Fruit fly (Drosophila melanogaster) whole organism, prepupa: ENCODE results near the gene CG31715.

Experiments
- Blimp-1 ChIP-seq: fragments of 200-800 bp; sonication (Bioruptor generic); optimal IDR thresholded peaks from 3 replicates; lab custom pipeline; 2017; ENCODE audit warnings: missing biosample characterization, missing genetic modification characterization, mild to moderate bottlenecking, moderate library complexity, missing genetic modification reagents
- CG10631 ChIP-seq: fragments of 200-800 bp; sonication (Bioruptor generic); optimal IDR thresholded peaks from 2 replicates; lab custom pipeline; 2016; ENCODE audit warnings: missing biosample characterization, missing genetic modification characterization
- CG10669 ChIP-seq: fragments of 200-800 bp; sonication (Bioruptor generic); optimal IDR thresholded peaks from 3 replicates; lab custom pipeline; 2018; ENCODE audit warnings: missing biosample characterization, mild to moderate bottlenecking, missing genetic modification characterization, moderate library complexity
- CG11294 ChIP-seq: fragments of 200-800 bp; sonication (Bioruptor generic); IDR thresholded peaks from 2 replicates; pipeline ENCODE4 v1.3.6; 2022; ENCODE audit warnings: missing biosample characterization, missing genetic modification characterization
- CG11762 ChIP-seq: fragments of 200-800 bp; sonication (Bioruptor generic); optimal IDR thresholded peaks from 3 replicates; lab custom pipeline; 2016; ENCODE audit warnings: missing biosample characterization, missing genetic modification characterization; ENCODE audit not compliant: insufficient read depth
- CG11902 ChIP-seq: fragments of 200-800 bp; sonication (Bioruptor generic); optimal IDR thresholded peaks from 3 replicates; lab custom pipeline; 2016; ENCODE audit warnings: missing biosample characterization, missing genetic modification characterization
- CG15336 ChIP-seq: fragments of 200-800 bp; sonication (Bioruptor generic); IDR thresholded peaks from 2 replicates; pipeline ENCODE4 v1.3.6; 2022; ENCODE audit warnings: missing biosample characterization, missing genetic modification characterization
- CG16779 ChIP-seq: fragments of 200-800 bp; sonication (Bioruptor generic); optimal IDR thresholded peaks from 3 replicates; lab custom pipeline; 2017; ENCODE audit warnings: missing biosample characterization, mild to moderate bottlenecking, missing genetic modification characterization
- CG3032 ChIP-seq: fragments of 200-800 bp; optimal IDR thresholded peaks from 2 replicates; lab custom pipeline; 2019; ENCODE audit warnings: missing biosample characterization, mild to moderate bottlenecking, missing genetic modification characterization, moderate library complexity
- CG34406 ChIP-seq: fragments of 200-800 bp; sonication (Bioruptor generic); optimal IDR thresholded peaks from 3 replicates; lab custom pipeline; 2016; ENCODE audit warnings: missing biosample characterization, missing genetic modification characterization
- CG3919 ChIP-seq: fragments of 200-800 bp; sonication (Bioruptor generic); optimal IDR thresholded peaks from 3 replicates; lab custom pipeline; 2016; ENCODE audit warnings: missing biosample characterization, missing genetic modification characterization
- CG4318 ChIP-seq: fragments of 200-800 bp; sonication (Bioruptor generic); optimal IDR thresholded peaks from 3 replicates; lab custom pipeline; 2017; ENCODE audit warnings: missing biosample characterization, mild to moderate bottlenecking, missing genetic modification characterization
- CG6163 ChIP-seq: fragments of 200-800 bp; sonication (Bioruptor generic); IDR thresholded peaks from 3 replicates; pipeline ENCODE4 v1.3.6; 2022; ENCODE audit warnings: missing biosample characterization, missing genetic modification characterization
- CG6276 ChIP-seq: fragments of 200-800 bp; sonication (Bioruptor generic); optimal IDR thresholded peaks from 2 replicates; lab custom pipeline; 2017; ENCODE audit warnings: missing biosample characterization, mild to moderate bottlenecking, missing genetic modification characterization
- CG6792 ChIP-seq: fragments of 200-800 bp; sonication (Bioruptor generic); optimal IDR thresholded peaks from 3 replicates; lab custom pipeline; 2016; ENCODE audit warnings: missing biosample characterization, missing genetic modification characterization
- CG6808 ChIP-seq: fragments of 200-800 bp; sonication (Bioruptor generic); optimal IDR thresholded peaks from 3 replicates; lab custom pipeline; 2017; ENCODE audit warnings: missing biosample characterization, missing genetic modification characterization, mild to moderate bottlenecking, moderate library complexity, missing genetic modification reagents
- CG6854 ChIP-seq: fragments of 200-800 bp; sonication (Bioruptor generic); optimal IDR thresholded peaks from 2 replicates; lab custom pipeline; 2017; ENCODE audit warnings: missing biosample characterization, mild to moderate bottlenecking, missing genetic modification characterization
- CG8119 ChIP-seq: fragments of 200-800 bp; sonication (Bioruptor generic); IDR thresholded peaks from 3 replicates; pipeline ENCODE4 v1.3.6; 2022; ENCODE audit warnings: missing biosample characterization, missing genetic modification characterization
- CG8319 ChIP-seq: fragments of 200-800 bp; sonication (Bioruptor generic); optimal IDR thresholded peaks from 3 replicates; lab custom pipeline; 2016; ENCODE audit warnings: missing biosample characterization, missing genetic modification characterization
- CG9139 ChIP-seq: fragments of 200-800 bp; sonication (Bioruptor generic); optimal IDR thresholded peaks from 3 replicates; lab custom pipeline; 2017; ENCODE audit warnings: missing biosample characterization, mild to moderate bottlenecking, missing genetic modification characterization
- Eip75B ChIP-seq: fragments of 200-800 bp; sonication (Bioruptor generic); optimal IDR thresholded peaks from 3 replicates; lab custom pipeline; 2016; ENCODE audit warnings: missing biosample characterization, missing genetic modification characterization
- Eip78C ChIP-seq: fragments of 200-800 bp; sonication (Bioruptor generic); peaks from one replicate; lab custom pipeline; 2016; ENCODE audit warnings: missing biosample characterization, missing genetic modification characterization
- Eip93F ChIP-seq: fragments of 200-800 bp; sonication (Bioruptor generic); optimal IDR thresholded peaks from 2 replicates; lab custom pipeline; 2016; ENCODE audit warnings: missing biosample characterization, mild to moderate bottlenecking, missing genetic modification characterization
- Ets21C ChIP-seq: fragments of 200-800 bp; sonication (Bioruptor generic); optimal IDR thresholded peaks from 3 replicates; lab custom pipeline; 2016; ENCODE audit warnings: missing biosample characterization, missing genetic modification characterization
- Gug ChIP-seq: fragments of 200-800 bp; sonication (Bioruptor generic); IDR thresholded peaks from 2 replicates; pipeline ENCODE4 v1.3.6; 2022; ENCODE audit warnings: missing biosample characterization, missing genetic modification characterization
- Hr38 ChIP-seq: sonication (Bioruptor generic); optimal IDR thresholded peaks from 2 replicates; lab custom pipeline; 2016; ENCODE audit warnings: missing biosample characterization, missing genetic modification characterization
- Hr39 ChIP-seq: fragments of 200-800 bp; sonication (Bioruptor generic); optimal IDR thresholded peaks from 2 replicates; lab custom pipeline; 2016; ENCODE audit warnings: missing biosample characterization, missing genetic modification characterization
- Hr4 ChIP-seq: fragments of 200-800 bp; sonication (Bioruptor generic); optimal IDR thresholded peaks from 3 replicates; lab custom pipeline; 2016; ENCODE audit warnings: missing biosample characterization, missing genetic modification characterization
- Lpt ChIP-seq: fragments of 200-800 bp; sonication (Bioruptor generic); optimal IDR thresholded peaks from 3 replicates; lab custom pipeline; 2016; ENCODE audit warnings: missing biosample characterization, missing genetic modification characterization
- Met ChIP-seq: fragments of 200-800 bp; sonication (Bioruptor generic); optimal IDR thresholded peaks from 3 replicates; lab custom pipeline; 2016; ENCODE audit warnings: missing biosample characterization, missing genetic modification characterization
- Smox ChIP-seq: fragments of 200-800 bp; sonication (Bioruptor generic); optimal IDR thresholded peaks from 3 replicates; lab custom pipeline; 2016; ENCODE audit warnings: missing biosample characterization, missing genetic modification characterization
- Sox102F ChIP-seq: fragments of 200-800 bp; sonication (Bioruptor generic); optimal IDR thresholded peaks from 2 replicates; lab custom pipeline; 2016; ENCODE audit warnings: missing biosample characterization, mild to moderate bottlenecking, missing genetic modification characterization
- Sox14 ChIP-seq: fragments of 200-800 bp; sonication (Bioruptor generic); optimal IDR thresholded peaks from 3 replicates; lab custom pipeline; 2016; ENCODE audit warnings: missing biosample characterization, missing genetic modification characterization
- Sox15 ChIP-seq: fragments of 200-800 bp; sonication (Bioruptor generic); optimal IDR thresholded peaks from 3 replicates; lab custom pipeline; 2016; ENCODE audit warnings: missing biosample characterization, missing genetic modification characterization
- achi ChIP-seq: fragments of 200-800 bp; sonication (Bioruptor generic); optimal IDR thresholded peaks from 3 replicates; lab custom pipeline; 2016; ENCODE audit warnings: missing biosample characterization, missing genetic modification characterization
- acj6 ChIP-seq: fragments of 200-800 bp; sonication (Bioruptor generic); optimal IDR thresholded peaks from 3 replicates; lab custom pipeline; 2016; ENCODE audit warnings: missing biosample characterization, missing genetic modification characterization
- cyc ChIP-seq: fragments of 200-800 bp; sonication (Bioruptor generic); optimal IDR thresholded peaks from 3 replicates; lab custom pipeline; 2016; ENCODE audit warnings: missing biosample characterization, missing genetic modification characterization
- dac ChIP-seq: fragments of 200-800 bp; sonication (Bioruptor generic); optimal IDR thresholded peaks from 2 replicates; lab custom pipeline; 2017; ENCODE audit warnings: missing biosample characterization, mild to moderate bottlenecking, missing genetic modification characterization
- eg ChIP-seq: fragments of 200-800 bp; sonication (Bioruptor generic); IDR thresholded peaks from 3 replicates; pipeline ENCODE4 v1.3.6; 2022; ENCODE audit warnings: missing biosample characterization, missing genetic modification characterization
- esn ChIP-seq: fragments of 200-800 bp; sonication (Bioruptor generic); optimal IDR thresholded peaks from 2 replicates; lab custom pipeline; 2016; ENCODE audit warnings: missing biosample characterization, mild to moderate bottlenecking, missing genetic modification characterization, moderate library complexity
- fd59A ChIP-seq: fragments of 200-800 bp; sonication (Bioruptor generic); optimal IDR thresholded peaks from 2 replicates; lab custom pipeline; 2017; ENCODE audit warnings: missing biosample characterization, mild to moderate bottlenecking, missing genetic modification characterization, missing genetic modification reagents
- fd85E ChIP-seq: fragments of 200-800 bp; sonication (Bioruptor generic); optimal IDR thresholded peaks from 3 replicates; lab custom pipeline; 2016; ENCODE audit warnings: missing biosample characterization, missing genetic modification characterization
- fkh ChIP-seq: fragments of 200-800 bp; sonication (Bioruptor generic); optimal IDR thresholded peaks from 3 replicates; lab custom pipeline; 2017; ENCODE audit warnings: missing biosample characterization, mild to moderate bottlenecking, missing genetic modification characterization, moderate library complexity
- lz ChIP-seq: fragments of 200-800 bp; sonication (Bioruptor generic); optimal IDR thresholded peaks from 3 replicates; lab custom pipeline; 2016; ENCODE audit warnings: missing biosample characterization, missing genetic modification characterization
- net ChIP-seq: fragments of 200-800 bp; sonication (Bioruptor generic); optimal IDR thresholded peaks from 3 replicates; lab custom pipeline; 2016; ENCODE audit warnings: missing biosample characterization, missing genetic modification characterization
- pdm3 ChIP-seq: fragments of 200-800 bp; sonication (Bioruptor generic); optimal IDR thresholded peaks from 3 replicates; lab custom pipeline; 2016; ENCODE audit warnings: missing biosample characterization, missing genetic modification characterization
- salr ChIP-seq, 2 experiments: fragments of 200-800 bp; sonication (Bioruptor generic); optimal IDR thresholded peaks; 3 replicates each; lab custom pipeline; 2016 to 2018; ENCODE audit warnings: missing biosample characterization in 2 of 2, missing genetic modification characterization in 2 of 2, mild to moderate bottlenecking in 1 of 2
- spab ChIP-seq: fragments of 200-800 bp; sonication (Bioruptor generic); optimal IDR thresholded peaks from 2 replicates; lab custom pipeline; 2017; ENCODE audit warnings: missing biosample characterization, mild to moderate bottlenecking, missing genetic modification characterization, missing genetic modification reagents
- svp ChIP-seq: fragments of 200-800 bp; sonication (Bioruptor generic); peaks from one replicate; lab custom pipeline; 2016; ENCODE audit warnings: missing biosample characterization, missing genetic modification characterization
- topi ChIP-seq: fragments of 200-800 bp; sonication (Bioruptor generic); optimal IDR thresholded peaks from 3 replicates; lab custom pipeline; 2016; ENCODE audit warnings: missing biosample characterization, missing genetic modification characterization
- vri ChIP-seq: fragments of 200-800 bp; sonication (Bioruptor generic); optimal IDR thresholded peaks from 3 replicates; lab custom pipeline; 2016; ENCODE audit warnings: missing biosample characterization, mild to moderate bottlenecking, missing genetic modification characterization

The CG31715 gene

dm6 chr2L:10334213-10334612, 7.2 kb upstream of the CG31715 start:
- TF ChIP-seq spab (GFP tag; lab: Kevin White, UChicago) (no peak), svp (GFP tag; lab: Kevin White, UChicago) (peak; percentile 60)

dm6 chr2L:10334854-10335277, 6.5 kb upstream of the CG31715 start:
- TF ChIP-seq eg (no peak), Hr38 (GFP tag; lab: Kevin White, UChicago) (no peak), CG6276 (no peak), achi (GFP tag; lab: Kevin White, UChicago) (peak; percentile 32), Blimp-1 (GFP tag; lab: Kevin White, UChicago) (no peak), Lpt (GFP tag; lab: Kevin White, UChicago) (peak; percentile 2), Met (GFP tag; lab: Kevin White, UChicago) (peak; percentile 38), Ets21C (GFP tag; lab: Kevin White, UChicago) (no peak), CG8119 (GFP tag; lab: Robert Waterston, UW) (peak; percentile 58; the same call in 2 of the 3 replicates), CG9139 (GFP tag; lab: Kevin White, UChicago) (no peak), lz (GFP tag; lab: Kevin White, UChicago) (no peak), Hr4 (GFP tag; lab: Kevin White, UChicago) (peak; percentile 24), cyc (GFP tag; lab: Kevin White, UChicago) (no peak), Smox (GFP tag; lab: Kevin White, UChicago) (no peak), CG8319 (GFP tag; lab: Kevin White, UChicago) (no peak), Sox15 (no peak), CG6792 (GFP tag; lab: Kevin White, UChicago) (no peak), CG10631 (GFP tag; lab: Kevin White, UChicago) (no peak), Sox14 (GFP tag; lab: Kevin White, UChicago) (peak; percentile 66), CG4318 (GFP tag; lab: Kevin White, UChicago) (no peak), CG6808 (GFP tag; lab: Kevin White, UChicago) (no peak), CG3032 (tag; lab: Kevin White, UChicago) (no peak), Eip93F (GFP tag; lab: Kevin White, UChicago) (peak; percentile 23), CG11762 (GFP tag; lab: Kevin White, UChicago) (no peak), salr (GFP tag; optimal IDR thresholded peaks at IDR 0.05; lab: Kevin White, UChicago) (no peak), acj6 (peak; percentile 27), Hr39 (GFP tag; lab: Kevin White, UChicago) (no peak), vri (GFP tag; lab: Kevin White, UChicago) (peak; percentile 98), CG11294 (no peak), Eip75B (GFP tag; lab: Kevin White, UChicago) (peak; percentile 46), CG11902 (no peak), CG34406 (no peak), CG15336 (GFP tag; lab: Robert Waterston, UW) (peak; percentile 66), spab (GFP tag; lab: Kevin White, UChicago) (no peak), pdm3 (GFP tag; lab: Kevin White, UChicago) (peak; percentile 14), CG6854 (peak; percentile 61), dac (GFP tag; lab: Kevin White, UChicago) (no peak), CG16779 (tag; lab: Kevin White, UChicago) (no peak), Sox102F (GFP tag; lab: Kevin White, UChicago) (no peak), net (GFP tag; lab: Kevin White, UChicago) (no peak), CG3919 (GFP tag; lab: Kevin White, UChicago) (no peak), Gug (GFP tag; lab: Robert Waterston, UW) (no peak), fd59A (GFP tag; lab: Kevin White, UChicago) (no peak), CG6163 (GFP tag; lab: Robert Waterston, UW) (no peak), svp (GFP tag; lab: Kevin White, UChicago) (peak; percentile 73), fkh (GFP tag; lab: Kevin White, UChicago) (peak; percentile 98), topi (GFP tag; lab: Kevin White, UChicago) (peak; percentile 17), fd85E (no peak), esn (GFP tag; lab: Kevin White, UChicago) (peak; percentile 67), CG10669 (peak; percentile 33), Eip78C (GFP tag; lab: Kevin White, UChicago) (peak; percentile 85)
